Fruit fly (Drosophila melanogaster): Measurements from ENCODE around the gene CG3857.
A peak's percentile ranks its signal among the peaks of the same experiment; 100 is the strongest.

CG3857 gene

dm6 chrX:1963591-1964216, 23.9 kb upstream of the CG3857 start (continued):
- TF ChIP-seq lilli (GFP tag; optimal IDR thresholded peaks at IDR 0.05) (peak; percentile 95), CG18476 (GFP tag; optimal IDR thresholded peaks at IDR 0.05) (peak; percentile 87), inv (GFP tag; IDR thresholded peaks at IDR 0.05; ENCODE audit: partially characterized antibody) (no peak), Dip3 (GFP tag; optimal IDR thresholded peaks at IDR 0.05) (peak; percentile 90), ap (GFP tag; IDR thresholded peaks at IDR 0.05) (peak; percentile 96), CG13775 (GFP tag; optimal IDR thresholded peaks at IDR 0.05) (peak; percentile 79), fd64A (GFP tag; optimal IDR thresholded peaks at IDR 0.05) (peak; percentile 91), CG2712 (tag; optimal IDR thresholded peaks at IDR 0.05) (peak; percentile 91), zen2 (GFP tag; IDR thresholded peaks at IDR 0.05; ENCODE audit: partially characterized antibody) (no peak), klu (GFP tag; IDR thresholded peaks at IDR 0.05) (peak; percentile 82), CG9437 (GFP tag; optimal IDR thresholded peaks at IDR 0.05) (peak; percentile 87), bcd (GFP tag; optimal IDR thresholded peaks at IDR 0.05) (peak; percentile 93), slp2 (GFP tag; optimal IDR thresholded peaks at IDR 0.05) (peak; percentile 94), kni (GFP tag; optimal IDR thresholded peaks at IDR 0.05) (peak; percentile 79), Six4 (GFP tag; optimal IDR thresholded peaks at IDR 0.05) (peak; percentile 92), trem (tag; optimal IDR thresholded peaks at IDR 0.05) (peak; percentile 62), CG9932 (GFP tag; IDR thresholded peaks at IDR 0.05) (peak; percentile 88), CG30020 (tag; optimal IDR thresholded peaks at IDR 0.05) (peak; percentile 33), Tbp (GFP tag; optimal IDR thresholded peaks at IDR 0.05) (no peak), CG13287 (GFP tag; IDR thresholded peaks at IDR 0.05; ENCODE audit: partially characterized antibody) (0 out of 2 replicates have a peak, but pooled peaks have one; percentile 24), BEAF-32 (GFP tag; optimal IDR thresholded peaks at IDR 0.05) (no peak), CG9797 (GFP tag; optimal IDR thresholded peaks at IDR 0.05) (peak; percentile 2), kay (GFP tag; optimal IDR thresholded peaks at IDR 0.05) (peak; percentile 73), Sry-δ (GFP tag; optimal IDR thresholded peaks at IDR 0.05) (peak; percentile 62), gfzf (GFP tag; optimal IDR thresholded peaks at IDR 0.05) (no peak), tap (tag; optimal IDR thresholded peaks at IDR 0.05) (peak; percentile 91), Rfx (GFP tag; IDR thresholded peaks at IDR 0.05) (peak; percentile 96), CG2120 (GFP tag; optimal IDR thresholded peaks at IDR 0.05) (peak; percentile 93), onecut (GFP tag; IDR thresholded peaks at IDR 0.05) (peak; percentile 92), fd3F (GFP tag; optimal IDR thresholded peaks at IDR 0.05) (peak; percentile 92), CG10274 (GFP tag; optimal IDR thresholded peaks at IDR 0.05) (peak; percentile 80), CG17829 (tag; optimal IDR thresholded peaks at IDR 0.05) (peak; percentile 88), CG10979 (tag; optimal IDR thresholded peaks at IDR 0.05) (peak; percentile 89), aop (GFP tag; IDR thresholded peaks at IDR 0.05) (peak; percentile 93), tin (GFP tag; optimal IDR thresholded peaks at IDR 0.05) (peak; percentile 96), CG6689 (GFP tag; IDR thresholded peaks at IDR 0.05) (peak; percentile 94), Ssrp (tag; optimal IDR thresholded peaks at IDR 0.05) (peak; percentile 93), insv (GFP tag; optimal IDR thresholded peaks at IDR 0.05) (peak in 1 of 2 experiments; percentile 44), CG11456 (GFP tag; IDR thresholded peaks at IDR 0.05) (peak; percentile 95), pita (GFP tag; optimal IDR thresholded peaks at IDR 0.05) (no peak), Lpt (GFP tag; optimal IDR thresholded peaks at IDR 0.05) (no peak), Nf-YB (GFP tag; optimal IDR thresholded peaks at IDR 0.05) (peak; percentile 74), lola (GFP tag; optimal IDR thresholded peaks at IDR 0.05) (peak in 1 of 3 experiments; percentile 66), Meics (GFP tag; optimal IDR thresholded peaks at IDR 0.05) (peak; percentile 93), CG16813 (GFP tag; IDR thresholded peaks at IDR 0.05; ENCODE audit: partially characterized antibody) (no peak), ATbp (GFP tag; optimal IDR thresholded peaks at IDR 0.05) (peak; percentile 97), NfI (GFP tag; optimal IDR thresholded peaks at IDR 0.05) (peak; percentile 96), CG7556 (GFP tag; optimal IDR thresholded peaks at IDR 0.05) (peak; percentile 92), exex (tag; optimal IDR thresholded peaks at IDR 0.05) (peak; percentile 82)

Data from whole organism, embryonic.